Worm (Caenorhabditis elegans) whole organism, L4 larva: ENCODE results near the gene grd-5.

Experiments
- lin-13 ChIP-seq: fragments of 150-350 bp; optimal IDR thresholded peaks from 2 replicates; lab custom pipeline; 2014; ENCODE audit warnings: missing biosample characterization, missing genetic modification reagents, missing genetic modification characterization
- lin-15B ChIP-seq: fragments of 150-350 bp; sonication (generic microtip); optimal IDR thresholded peaks from 3 replicates; lab custom pipeline; 2014; ENCODE audit warnings: missing biosample characterization, missing genetic modification characterization
- unc-62 ChIP-seq, 3 experiments: fragments of 150-350 bp in 1 of 3; sonication (generic microtip); optimal IDR thresholded peaks in 2 of 3; peaks in 1 of 3; 1 replicate in 1 of 3; 2 replicates in 2 of 3; lab custom pipeline; 2014 to 2017; ENCODE audit warnings: missing biosample characterization in 3 of 3, missing genetic modification characterization in 3 of 3, missing genetic modification reagents in 3 of 3, missing genotype in 1 of 3
- zfp-2 ChIP-seq: sonication (generic microtip); optimal IDR thresholded peaks from 2 replicates; lab custom pipeline; 2016; ENCODE audit warnings: mild to moderate bottlenecking, missing genetic modification characterization, missing compliant biosample characterization

DNA sequence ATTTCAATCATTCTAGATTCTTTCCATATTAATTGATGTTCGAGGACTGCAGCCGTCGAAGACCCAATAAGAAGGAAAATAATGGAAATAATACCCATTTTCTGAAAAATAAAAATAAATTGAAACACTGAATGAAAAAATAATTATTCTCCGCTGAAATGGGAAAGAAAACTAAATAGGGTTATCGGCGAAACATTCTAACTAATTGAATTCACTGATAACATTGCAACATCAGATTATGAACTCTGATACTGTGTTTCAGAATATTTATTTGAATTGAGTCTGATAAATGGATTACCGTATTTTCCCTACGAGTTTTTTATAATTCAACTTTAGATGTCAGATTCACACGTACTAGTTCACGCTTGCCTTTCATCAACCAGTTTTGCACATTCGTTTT is 24.3 kb downstream of the grd-5 start, which contains the start of gene asp-13:
- no peak for TF ChIP-seq zfp-2
- TF ChIP-seq lin-15B = no peak
- TF ChIP-seq lin-13 = no peak
- peak in 1 of 2 experiments; percentile 30 for TF ChIP-seq unc-62 (GFP tag; optimal IDR thresholded peaks at IDR 0.05 in 1 of 2; lab: Kevin White, UChicago)
- TF ChIP-seq unc-62 (tag; optimal IDR thresholded peaks at IDR 0.05; lab: Kevin White, UChicago) = no peak
